Worm (Caenorhabditis elegans): Measurements from ENCODE around the gene oig-5.
A peak's percentile ranks its signal among the peaks of the same experiment; 100 is the strongest.

oig-5 gene

DNA sequence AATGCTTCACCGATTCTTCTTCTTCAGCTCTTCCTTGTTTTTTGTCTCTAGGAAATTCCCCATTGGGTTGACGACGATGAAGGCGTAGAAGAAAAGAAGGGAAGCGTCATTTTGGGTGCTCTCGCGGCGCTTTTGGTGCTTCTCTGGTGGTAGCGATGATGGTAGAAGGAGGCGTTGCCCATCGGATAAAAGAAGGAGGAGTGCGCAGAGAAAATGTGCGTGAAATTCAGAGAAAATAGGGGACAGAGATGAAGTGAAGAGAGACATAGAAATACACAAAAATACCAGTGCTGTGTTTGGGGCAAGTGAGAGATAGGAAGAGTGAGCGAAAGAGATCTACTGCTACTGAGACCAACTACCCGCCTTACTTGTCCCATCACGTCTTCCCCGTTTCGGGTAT lies at the start of gene oig-5:
TSS of gene oig-5 (plus strand) at position 301 of the 400 bp plus-strand sequence.
- TF ChIP-seq ceh-82 (tag; optimal IDR thresholded peaks at IDR 0.05), result no peak
- TF ChIP-seq lin-39 (tag; optimal IDR thresholded peaks at IDR 0.05), result peak; percentile 3

DNA sequence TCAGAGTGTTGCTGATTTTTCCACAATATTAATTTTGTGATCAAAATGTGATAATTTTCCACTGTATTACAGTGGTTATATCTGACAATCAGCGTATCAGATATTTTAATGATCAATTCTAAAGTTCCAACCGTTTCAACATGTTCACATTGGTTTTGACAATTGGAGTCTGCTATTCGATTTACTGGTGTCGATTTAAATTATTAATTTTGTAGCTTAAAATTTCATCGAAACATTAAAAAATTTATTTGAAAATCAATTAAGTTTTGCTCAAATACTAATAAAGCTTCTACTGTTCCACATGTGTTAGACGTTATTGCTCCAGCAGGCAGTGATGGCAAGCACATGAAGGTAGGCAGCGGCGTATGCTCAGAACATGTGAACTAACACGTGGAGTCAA lies 49.2 kb upstream of the oig-5 start:
- TF ChIP-seq ztf-4 (tag; optimal IDR thresholded peaks at IDR 0.05) (no peak), unc-62 (GFP tag; optimal IDR thresholded peaks at IDR 0.05) (no peak), pha-4 (tag; optimal IDR thresholded peaks at IDR 0.05) (no peak), nhr-237 (tag; optimal IDR thresholded peaks at IDR 0.05) (no peak), elt-3 (tag; optimal IDR thresholded peaks at IDR 0.05) (no peak), ceh-9 (tag; optimal IDR thresholded peaks at IDR 0.05) (no peak), elt-2 (tag; optimal IDR thresholded peaks at IDR 0.05) (no peak), ama-1 (optimal IDR thresholded peaks at IDR 0.05) (no peak), lsy-12 (tag; optimal IDR thresholded peaks at IDR 0.05) (no peak), daf-12 (tag; optimal IDR thresholded peaks at IDR 0.05) (no peak), nhr-43 (tag; optimal IDR thresholded peaks at IDR 0.05; ENCODE audit: poor library complexity, severe bottlenecking) (no peak), skn-1 (tag; optimal IDR thresholded peaks at IDR 0.05) (no peak)

DNA sequence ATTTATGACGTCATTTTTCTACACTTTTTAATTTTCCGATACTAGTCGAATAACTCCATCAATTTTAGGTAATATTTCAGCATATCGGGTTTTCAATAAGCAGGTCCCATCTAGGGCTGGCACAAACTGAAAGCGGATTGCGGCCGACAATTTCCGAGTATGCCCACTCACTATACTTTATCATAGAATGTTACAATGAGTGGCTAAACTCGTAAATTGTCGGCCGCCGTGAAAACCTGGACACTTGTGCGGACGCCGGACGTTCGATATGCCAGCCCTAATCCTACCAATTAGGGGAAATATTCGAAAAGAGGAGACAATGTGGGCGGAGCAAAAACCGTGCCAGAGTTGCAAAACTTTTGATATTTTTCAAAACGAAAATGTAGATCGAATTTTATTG lies 47.3 kb upstream of the oig-5 start:
- TF ChIP-seq pqm-1 (tag; optimal IDR thresholded peaks at IDR 0.05) (no peak), nhr-12 (tag; optimal IDR thresholded peaks at IDR 0.05) (no peak), lin-15B (tag; optimal IDR thresholded peaks at IDR 0.05) (no peak), nhr-43 (tag; optimal IDR thresholded peaks at IDR 0.05; ENCODE audit: poor library complexity, severe bottlenecking) (no peak), snpc-4 (tag; optimal IDR thresholded peaks at IDR 0.05) (no peak), sea-2 (GFP tag; optimal IDR thresholded peaks at IDR 0.05) (no peak), nhr-23 (tag; optimal IDR thresholded peaks at IDR 0.05) (no peak), fkh-2 (tag; optimal IDR thresholded peaks at IDR 0.05) (no peak)

DNA sequence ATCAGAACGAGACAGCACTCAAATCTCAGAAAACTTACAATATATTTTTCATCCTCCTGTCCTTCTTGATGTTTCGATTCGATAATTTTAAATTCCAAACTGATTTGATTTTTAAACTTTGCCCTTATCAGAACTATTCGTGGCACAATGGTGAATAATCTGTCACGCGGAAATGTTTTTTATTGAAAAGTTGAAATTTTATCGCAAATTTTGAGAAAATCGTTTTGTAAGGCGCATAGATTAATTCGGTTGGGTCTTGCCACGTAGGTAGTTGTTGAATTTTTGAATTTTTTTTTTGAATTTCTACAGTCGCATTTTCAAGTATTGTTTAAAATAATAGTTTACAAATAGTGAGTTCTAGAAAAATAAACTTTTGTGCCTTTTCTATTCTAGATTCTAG lies 46.2 kb upstream of the oig-5 start, which contains the start of gene ptp-5.2:
TSS of gene ptp-5.2 (minus strand) at position 101 of the 400 bp plus-strand sequence.
- TF ChIP-seq ceh-16 (tag; optimal IDR thresholded peaks at IDR 0.05), result no peak
- no peak for TF ChIP-seq jun-1 (tag; optimal IDR thresholded peaks at IDR 0.05)
- TF ChIP-seq nhr-23 (tag; optimal IDR thresholded peaks at IDR 0.05), result no peak
- no peak for TF ChIP-seq unc-39 (tag; optimal IDR thresholded peaks at IDR 0.05)
- TF ChIP-seq mml-1 (tag; optimal IDR thresholded peaks at IDR 0.05), result no peak
- no peak for TF ChIP-seq tbx-2 (tag; optimal IDR thresholded peaks at IDR 0.05)
- no peak for TF ChIP-seq nhr-237 (tag; optimal IDR thresholded peaks at IDR 0.05)
- TF ChIP-seq nhr-77 (tag; optimal IDR thresholded peaks at IDR 0.05), result no peak
- TF ChIP-seq egl-27 (tag; optimal IDR thresholded peaks at IDR 0.05), result no peak
- no peak for TF ChIP-seq aly-2 (tag; optimal IDR thresholded peaks at IDR 0.05)
- TF ChIP-seq nhr-25 (tag; optimal IDR thresholded peaks at IDR 0.05), result no peak

DNA sequence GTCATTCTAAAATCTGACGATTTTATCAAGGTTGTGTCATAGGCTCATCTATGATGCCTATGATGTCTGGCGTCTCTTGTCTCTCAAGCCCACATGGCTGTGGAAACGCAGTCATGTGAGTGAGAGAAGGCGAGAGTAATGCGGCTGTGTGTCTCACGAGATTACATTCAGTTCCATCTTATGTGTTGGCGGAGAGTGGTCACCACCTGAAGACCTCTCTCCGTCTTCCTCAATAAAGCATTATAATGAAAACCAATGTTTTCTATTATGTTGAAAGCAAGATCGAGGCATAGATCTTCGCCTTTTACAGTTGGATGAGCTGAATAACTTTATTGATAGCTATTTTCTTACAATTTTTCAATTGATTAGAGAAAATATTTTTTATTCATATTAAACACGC lies 43.7 kb upstream of the oig-5 start:
- TF ChIP-seq elt-2 (tag; optimal IDR thresholded peaks at IDR 0.05), result peak; percentile 26
- peak; percentile 31 for TF ChIP-seq snpc-4 (tag; optimal IDR thresholded peaks at IDR 0.05)
- peak; percentile 56 for TF ChIP-seq lin-39 (tag; optimal IDR thresholded peaks at IDR 0.05)
- peak; percentile 34 for TF ChIP-seq ama-1 (optimal IDR thresholded peaks at IDR 0.05)
- TF ChIP-seq lin-15B (tag; optimal IDR thresholded peaks at IDR 0.05), result peak; percentile 50
- TF ChIP-seq ceh-28 (tag; optimal IDR thresholded peaks at IDR 0.05), result peak; percentile 8
- TF ChIP-seq elt-1 (tag; optimal IDR thresholded peaks at IDR 0.05), result peak; percentile 32
- peak; percentile 4 for TF ChIP-seq pqm-1 (tag; optimal IDR thresholded peaks at IDR 0.05)
- peak; percentile 28 for TF ChIP-seq mdl-1 (tag; optimal IDR thresholded peaks at IDR 0.05)
- TF ChIP-seq hmg-11 (tag; optimal IDR thresholded peaks at IDR 0.05), result peak; percentile 54
- peak; percentile 28 for TF ChIP-seq nhr-23 (tag; optimal IDR thresholded peaks at IDR 0.05)
- TF ChIP-seq nfya-1 (tag; optimal IDR thresholded peaks at IDR 0.05; ENCODE audit: insufficient read depth), result peak; percentile 69
